Worm (Caenorhabditis elegans) whole organism, mixed stage, embryonic: ENCODE data around the gene F39G3.5.

Source experiments
- M03D4.4 ChIP-seq: sonication (generic microtip); optimal IDR thresholded peaks from 2 replicates; lab custom pipeline; 2017; ENCODE audit warnings: mild to moderate bottlenecking, missing genetic modification characterization, missing compliant biosample characterization
- bed-3 ChIP-seq: fragments of 200-800 bp; sonication (Bioruptor generic); optimal IDR thresholded peaks from 3 replicates; lab custom pipeline; 2018; ENCODE audit warnings: mild to moderate bottlenecking, missing genetic modification characterization, moderate library complexity, missing compliant biosample characterization
- blmp-1 ChIP-seq: fragments of 150-350 bp; optimal IDR thresholded peaks from 2 replicates; lab custom pipeline; 2014; ENCODE audit warnings: missing biosample characterization, missing genetic modification characterization
- ceh-39 ChIP-seq: fragments of 150-350 bp; optimal IDR thresholded peaks from 2 replicates; lab custom pipeline; 2014; ENCODE audit warnings: missing biosample characterization, missing genetic modification characterization
- ceh-43 ChIP-seq: fragments of 200-800 bp; sonication (Bioruptor generic); optimal IDR thresholded peaks from 2 replicates; lab custom pipeline; 2018; ENCODE audit warnings: mild to moderate bottlenecking, missing genetic modification characterization, moderate library complexity, missing compliant biosample characterization
- ceh-83 ChIP-seq: fragments of 200-800 bp; sonication (Bioruptor generic); optimal IDR thresholded peaks from 2 replicates; lab custom pipeline; 2018; ENCODE audit warnings: mild to moderate bottlenecking, missing genetic modification characterization, missing compliant biosample characterization
- cnd-1 ChIP-seq: fragments of 200-800 bp; sonication (Bioruptor generic); optimal IDR thresholded peaks from 2 replicates; lab custom pipeline; 2018; ENCODE audit warnings: mild to moderate bottlenecking, missing genetic modification characterization, missing compliant biosample characterization
- drap-1 ChIP-seq: fragments of 200-800 bp; sonication (Bioruptor generic); optimal IDR thresholded peaks from 3 replicates; lab custom pipeline; 2018; ENCODE audit warnings: mild to moderate bottlenecking, missing genetic modification characterization, missing compliant biosample characterization
- elt-1 ChIP-seq: sonication (generic microtip); optimal IDR thresholded peaks from 2 replicates; lab custom pipeline; 2017; ENCODE audit warnings: missing genetic modification characterization, mild to moderate bottlenecking, missing compliant biosample characterization, antibody characterized with exemption, moderate library complexity, borderline replicate concordance; ENCODE audit not compliant: insufficient read depth
- elt-3 ChIP-seq: fragments of 150-350 bp; optimal IDR thresholded peaks from 2 replicates; lab custom pipeline; 2014; ENCODE audit warnings: missing biosample characterization, missing genetic modification characterization
- flh-1 ChIP-seq: fragments of 200-800 bp; sonication (Bioruptor generic); optimal IDR thresholded peaks from 2 replicates; lab custom pipeline; 2018; ENCODE audit warnings: mild to moderate bottlenecking, missing genetic modification characterization, moderate library complexity, missing compliant biosample characterization
- ham-2 ChIP-seq: fragments of 200-800 bp; sonication (Bioruptor generic); optimal IDR thresholded peaks from 2 replicates; lab custom pipeline; 2018; ENCODE audit warnings: mild to moderate bottlenecking, missing genetic modification characterization, missing compliant biosample characterization
- hlh-1 ChIP-seq: fragments of 150-350 bp; optimal IDR thresholded peaks from 2 replicates; lab custom pipeline; 2014; ENCODE audit warnings: missing biosample characterization, missing genetic modification reagents, missing genetic modification characterization
- lin-32 ChIP-seq: fragments of 200-800 bp; sonication (Bioruptor generic); optimal IDR thresholded peaks from 2 replicates; lab custom pipeline; 2018; ENCODE audit warnings: mild to moderate bottlenecking, missing genetic modification characterization, missing compliant biosample characterization
- lsy-2 ChIP-seq: fragments of 150-350 bp; optimal IDR thresholded peaks from 2 replicates; lab custom pipeline; 2014; ENCODE audit warnings: missing biosample characterization, missing genetic modification characterization
- mab-5 ChIP-seq: fragments of 150-350 bp; optimal IDR thresholded peaks from 2 replicates; lab custom pipeline; 2014; ENCODE audit warnings: missing biosample characterization, missing genetic modification characterization
- mep-1 ChIP-seq: fragments of 150-350 bp; optimal IDR thresholded peaks from 2 replicates; lab custom pipeline; 2017; ENCODE audit warnings: missing biosample characterization, missing genetic modification reagents, missing genetic modification characterization, inconsistent platforms
- mls-2 ChIP-seq: sonication (generic microtip); optimal IDR thresholded peaks from 2 replicates; lab custom pipeline; 2016; ENCODE audit warnings: mild to moderate bottlenecking, missing genetic modification characterization, moderate library complexity, missing compliant biosample characterization
- nhr-12 ChIP-seq: fragments of 150-350 bp; optimal IDR thresholded peaks from 2 replicates; lab custom pipeline; 2014; ENCODE audit warnings: missing biosample characterization, missing genetic modification characterization
- nhr-2 ChIP-seq: fragments of 150-350 bp; optimal IDR thresholded peaks from 2 replicates; lab custom pipeline; 2014; ENCODE audit warnings: missing biosample characterization, missing genetic modification characterization
- nhr-237 ChIP-seq: fragments of 150-350 bp; optimal IDR thresholded peaks from 2 replicates; lab custom pipeline; 2014; ENCODE audit warnings: missing biosample characterization, missing genetic modification characterization
- nhr-28 ChIP-seq: fragments of 150-350 bp; optimal IDR thresholded peaks from 2 replicates; lab custom pipeline; 2014; ENCODE audit warnings: missing biosample characterization, missing genetic modification characterization
- pha-4 ChIP-seq: fragments of 150-350 bp; optimal IDR thresholded peaks from 2 replicates; lab custom pipeline; 2018; ENCODE audit warnings: missing biosample characterization, missing genetic modification reagents, missing genetic modification characterization
- snpc-4 ChIP-seq: fragments of 150-350 bp; optimal IDR thresholded peaks from 2 replicates; lab custom pipeline; 2014; ENCODE audit warnings: missing biosample characterization, missing genetic modification characterization
- sptf-1 ChIP-seq: sonication (generic microtip); optimal IDR thresholded peaks from 2 replicates; lab custom pipeline; 2017; ENCODE audit warnings: mild to moderate bottlenecking, missing genetic modification characterization, moderate library complexity, missing compliant biosample characterization
- tbx-8 ChIP-seq: fragments of 200-800 bp; sonication (Bioruptor generic); optimal IDR thresholded peaks from 2 replicates; lab custom pipeline; 2018; ENCODE audit warnings: mild to moderate bottlenecking, missing genetic modification characterization, moderate library complexity, missing compliant biosample characterization
- unc-120 ChIP-seq: sonication (generic microtip); optimal IDR thresholded peaks from 2 replicates; lab custom pipeline; 2017; ENCODE audit warnings: missing genetic modification characterization, missing compliant biosample characterization; ENCODE audit not compliant: poor library complexity, severe bottlenecking
- unc-39 ChIP-seq: fragments of 150-350 bp; optimal IDR thresholded peaks from 2 replicates; lab custom pipeline; 2014; ENCODE audit warnings: missing biosample characterization, missing genetic modification characterization
- unc-62 ChIP-seq: fragments of 150-350 bp; optimal IDR thresholded peaks from 2 replicates; lab custom pipeline; 2014; ENCODE audit warnings: missing biosample characterization, missing genetic modification reagents, missing genetic modification characterization
- zip-8 ChIP-seq: fragments of 150-350 bp; optimal IDR thresholded peaks from 2 replicates; lab custom pipeline; 2014; ENCODE audit warnings: missing biosample characterization, missing genetic modification characterization
- ztf-11 ChIP-seq: fragments of 150-350 bp; optimal IDR thresholded peaks from 2 replicates; lab custom pipeline; 2014; ENCODE audit warnings: missing biosample characterization, missing genetic modification characterization

Gene F39G3.5

ce11 chrV:4722314-4722713 is at the start of gene F39G3.5:
Gene F39G3.5, plus strand, starts transcription at chrV:4722614.
- no peak for TF ChIP-seq unc-62 (GFP tag; lab: Kevin White, UChicago)
- no peak for TF ChIP-seq snpc-4 (tag; lab: Kevin White, UChicago)
- no peak for TF ChIP-seq mep-1
- no peak for TF ChIP-seq nhr-237 (tag; lab: Kevin White, UChicago)
- no peak for TF ChIP-seq ham-2
- no peak for TF ChIP-seq ztf-11 (tag; lab: Kevin White, UChicago)

- no peak for TF ChIP-seq M03D4.4 (tag; lab: Kevin White, UChicago)
- TF ChIP-seq cnd-1 (tag; lab: Kevin White, UChicago), result no peak
- TF ChIP-seq flh-1 (GFP tag; lab: Kevin White, UChicago), result no peak
- no peak for TF ChIP-seq zip-8 (tag; lab: Kevin White, UChicago)
- no peak for TF ChIP-seq unc-62 (GFP tag; lab: Kevin White, UChicago)
These were observed 47.9 kb upstream of the F39G3.5 start, which contains the start of gene K03B4.8 for ce11 chrV:4674506-4674905. Gene K03B4.8, minus strand, starts transcription at chrV:4674606.

- TF ChIP-seq drap-1 (GFP tag; lab: Kevin White, UChicago), result no peak
- no peak for TF ChIP-seq lsy-2 (tag; lab: Kevin White, UChicago)
- no peak for TF ChIP-seq elt-1
- TF ChIP-seq ceh-39 (tag; lab: Kevin White, UChicago), result no peak
- no peak for TF ChIP-seq mab-5
- no peak for TF ChIP-seq nhr-12 (tag; lab: Kevin White, UChicago)
- no peak for TF ChIP-seq sptf-1 (tag; lab: Kevin White, UChicago)
- no peak for TF ChIP-seq ceh-83 (GFP tag; lab: Kevin White, UChicago)
- TF ChIP-seq unc-120 (tag; lab: Kevin White, UChicago), result no peak
These were observed 46.3 kb upstream of the F39G3.5 start, which contains the start of gene K03B4.6 for ce11 chrV:4676092-4676491. Gene K03B4.6, minus strand, starts transcription at chrV:4676192.

ce11 chrV:4676812-4677211 is 45.6 kb upstream of the F39G3.5 start:
- TF ChIP-seq mls-2 (tag; lab: Kevin White, UChicago) (no peak), ham-2 (no peak), unc-120 (tag; lab: Kevin White, UChicago) (no peak), nhr-2 (tag; lab: Kevin White, UChicago) (no peak), nhr-28 (tag; lab: Kevin White, UChicago) (no peak), flh-1 (GFP tag; lab: Kevin White, UChicago) (no peak), cnd-1 (tag; lab: Kevin White, UChicago) (no peak), ceh-39 (tag; lab: Kevin White, UChicago) (no peak), unc-62 (GFP tag; lab: Kevin White, UChicago) (no peak)
- TF ChIP-seq, all 35 proteins: peak for 0

ce11 chrV:4681670-4682069 is 40.7 kb upstream of the F39G3.5 start, which contains the start of gene K03B4.4:
Gene K03B4.4, plus strand, starts transcription at chrV:4681970.
- TF ChIP-seq unc-62 (GFP tag; lab: Kevin White, UChicago) (no peak), mls-2 (tag; lab: Kevin White, UChicago) (no peak), blmp-1 (no peak), elt-3 (tag; lab: Kevin White, UChicago) (no peak), lsy-2 (tag; lab: Kevin White, UChicago) (no peak), nhr-2 (tag; lab: Kevin White, UChicago) (no peak), cnd-1 (tag; lab: Kevin White, UChicago) (no peak), ztf-11 (tag; lab: Kevin White, UChicago) (no peak), drap-1 (GFP tag; lab: Kevin White, UChicago) (no peak), sptf-1 (tag; lab: Kevin White, UChicago) (no peak), bed-3 (no peak)
- TF ChIP-seq, all 35 proteins: peak for 0

ce11 chrV:4684137-4684536 is 38.3 kb upstream of the F39G3.5 start:
- TF ChIP-seq tbx-8 (GFP tag; lab: Kevin White, UChicago) (no peak), mab-5 (no peak), lin-32 (GFP tag; lab: Kevin White, UChicago) (no peak), ceh-43 (no peak), mls-2 (tag; lab: Kevin White, UChicago) (no peak), nhr-237 (tag; lab: Kevin White, UChicago) (no peak), unc-39 (tag; lab: Kevin White, UChicago) (no peak), hlh-1 (tag; lab: Kevin White, UChicago) (no peak), elt-3 (tag; lab: Kevin White, UChicago) (no peak), bed-3 (no peak), pha-4 (tag; lab: Kevin White, UChicago) (no peak), snpc-4 (tag; lab: Kevin White, UChicago) (no peak), nhr-28 (tag; lab: Kevin White, UChicago) (no peak), lsy-2 (tag; lab: Kevin White, UChicago) (no peak), ztf-11 (tag; lab: Kevin White, UChicago) (no peak)
